Fruit fly (Drosophila melanogaster) whole organism, embryonic: Measurements from ENCODE around the gene Dad1.

Experiments
- Adf1 ChIP-seq: fragments of 200-800 bp; sonication (Bioruptor generic); IDR thresholded peaks from 2 replicates; pipeline ENCODE4 v1.3.6; 2022; ENCODE audit warnings: missing biosample characterization, missing genetic modification characterization
- C15 ChIP-seq: fragments of 200-800 bp; sonication (Bioruptor generic); IDR thresholded peaks from 3 replicates; pipeline ENCODE4 v1.3.6; 2022; ENCODE audit warnings: missing biosample characterization, missing genetic modification characterization
- CG10209 ChIP-seq: fragments of 200-800 bp; sonication (Bioruptor generic); optimal IDR thresholded peaks from 3 replicates; lab custom pipeline; 2017; ENCODE audit warnings: missing biosample characterization, mild to moderate bottlenecking, missing genetic modification characterization, missing genetic modification reagents
- CG10431 ChIP-seq: fragments of 200-800 bp; sonication (Bioruptor generic); optimal IDR thresholded peaks from 3 replicates; lab custom pipeline; 2018; ENCODE audit warnings: missing biosample characterization, mild to moderate bottlenecking, missing genetic modification characterization
- CG10654 ChIP-seq: fragments of 200-800 bp; sonication (Bioruptor generic); optimal IDR thresholded peaks from 2 replicates; lab custom pipeline; 2016; ENCODE audit warnings: missing biosample characterization, missing genetic modification characterization
- CG10979 ChIP-seq: fragments of 200-800 bp; sonication (Bioruptor generic); optimal IDR thresholded peaks from 2 replicates; lab custom pipeline; 2018; ENCODE audit warnings: missing biosample characterization, mild to moderate bottlenecking, missing genetic modification characterization, moderate library complexity
- CG11560 ChIP-seq: fragments of 200-800 bp; sonication (Bioruptor generic); IDR thresholded peaks from 3 replicates; pipeline ENCODE4 v1.3.6; 2022; ENCODE audit warnings: missing biosample characterization, missing genetic modification characterization
- CG11695 ChIP-seq: fragments of 200-800 bp; sonication (Bioruptor generic); IDR thresholded peaks from 3 replicates; pipeline ENCODE4 v1.3.6; 2022; ENCODE audit warnings: missing biosample characterization, missing genetic modification characterization
- CG11696 ChIP-seq: fragments of 200-800 bp; sonication (Bioruptor generic); IDR thresholded peaks from 2 replicates; pipeline ENCODE4 v1.3.6; 2022; ENCODE audit warnings: missing biosample characterization, missing genetic modification characterization
- CG12769 ChIP-seq: fragments of 200-800 bp; sonication (Bioruptor generic); optimal IDR thresholded peaks from 2 replicates; lab custom pipeline; 2019; ENCODE audit warnings: missing biosample characterization, mild to moderate bottlenecking, missing genetic modification characterization, moderate library complexity
- CG14860 ChIP-seq: fragments of 200-800 bp; sonication (Bioruptor generic); IDR thresholded peaks from 3 replicates; pipeline ENCODE4 v1.3.6; 2022; ENCODE audit warnings: missing biosample characterization, missing genetic modification characterization; ENCODE audit not compliant: partially characterized antibody
- CG15479 ChIP-seq: fragments of 200-800 bp; sonication (Bioruptor generic); optimal IDR thresholded peaks from 3 replicates; lab custom pipeline; 2019; ENCODE audit warnings: missing biosample characterization, mild to moderate bottlenecking, missing genetic modification characterization, moderate library complexity
- CG17186 ChIP-seq: fragments of 200-800 bp; sonication (Bioruptor generic); optimal IDR thresholded peaks from 3 replicates; lab custom pipeline; 2017; ENCODE audit warnings: missing biosample characterization, missing genetic modification reagents, missing genetic modification characterization
- CG17361 ChIP-seq: fragments of 200-800 bp; sonication (Bioruptor generic); IDR thresholded peaks from 3 replicates; pipeline ENCODE4 v1.3.6; 2022; ENCODE audit warnings: missing biosample characterization, missing genetic modification characterization
- CG18764 ChIP-seq: fragments of 200-800 bp; sonication (Bioruptor generic); optimal IDR thresholded peaks from 3 replicates; lab custom pipeline; 2016; ENCODE audit warnings: missing biosample characterization, missing genetic modification characterization
- CG2712 ChIP-seq: fragments of 200-800 bp; optimal IDR thresholded peaks from 3 replicates; lab custom pipeline; 2019; ENCODE audit warnings: missing biosample characterization, mild to moderate bottlenecking, missing genetic modification characterization, moderate library complexity
- CG33557 ChIP-seq: fragments of 200-800 bp; sonication (Bioruptor generic); optimal IDR thresholded peaks from 2 replicates; lab custom pipeline; 2019; ENCODE audit warnings: missing biosample characterization, mild to moderate bottlenecking, missing genetic modification characterization, moderate library complexity
- CG5953 ChIP-seq: fragments of 200-800 bp; sonication (Bioruptor generic); IDR thresholded peaks from 2 replicates; pipeline ENCODE4 v1.3.6; 2022; ENCODE audit warnings: missing biosample characterization, missing genetic modification characterization
- CG6765 ChIP-seq: fragments of 200-800 bp; sonication (Bioruptor generic); optimal IDR thresholded peaks from 3 replicates; lab custom pipeline; 2017; ENCODE audit warnings: missing biosample characterization, mild to moderate bottlenecking, missing genetic modification characterization
- CG7556 ChIP-seq: fragments of 200-800 bp; sonication (Bioruptor generic); optimal IDR thresholded peaks from 2 replicates; lab custom pipeline; 2017; ENCODE audit warnings: missing biosample characterization, mild to moderate bottlenecking, missing genetic modification characterization
- CG7928 ChIP-seq: fragments of 200-800 bp; sonication (Bioruptor generic); optimal IDR thresholded peaks from 2 replicates; lab custom pipeline; 2017; ENCODE audit warnings: missing biosample characterization, mild to moderate bottlenecking, missing genetic modification characterization
- CG8388 ChIP-seq: fragments of 200-800 bp; sonication (Bioruptor generic); optimal IDR thresholded peaks from 2 replicates; lab custom pipeline; 2019; ENCODE audit warnings: missing biosample characterization, mild to moderate bottlenecking, missing genetic modification characterization, moderate library complexity
- CG9727 ChIP-seq: fragments of 200-800 bp; sonication (Bioruptor generic); optimal IDR thresholded peaks from 3 replicates; lab custom pipeline; 2017; ENCODE audit warnings: missing biosample characterization, mild to moderate bottlenecking, missing genetic modification characterization
- Camta ChIP-seq: fragments of 200-800 bp; sonication (Bioruptor generic); optimal IDR thresholded peaks from 2 replicates; lab custom pipeline; 2016; ENCODE audit warnings: missing biosample characterization, missing genetic modification characterization
- Hr51 ChIP-seq, 2 experiments: fragments of 200-800 bp; sonication (Bioruptor generic); optimal IDR thresholded peaks; 2 replicates in 1 of 2; 3 replicates in 1 of 2; lab custom pipeline; 2016 to 2018; ENCODE audit warnings: missing biosample characterization in 2 of 2, missing genetic modification characterization in 2 of 2, mild to moderate bottlenecking in 1 of 2, moderate library complexity in 1 of 2
- MBD-R2 ChIP-seq: fragments of 200-800 bp; sonication (Bioruptor generic); IDR thresholded peaks from 2 replicates; pipeline ENCODE4 v1.3.6; 2022; ENCODE audit warnings: missing biosample characterization, missing genetic modification characterization
- MESR4 ChIP-seq: fragments of 200-800 bp; sonication (Bioruptor generic); optimal IDR thresholded peaks from 2 replicates; lab custom pipeline; 2018; ENCODE audit warnings: missing biosample characterization, mild to moderate bottlenecking, missing genetic modification characterization, moderate library complexity
- MTF-1 ChIP-seq: fragments of 200-800 bp; sonication (Bioruptor generic); optimal IDR thresholded peaks from 2 replicates; lab custom pipeline; 2018; ENCODE audit warnings: missing biosample characterization, mild to moderate bottlenecking, missing genetic modification characterization, borderline replicate concordance
- NC2α ChIP-seq: fragments of 200-800 bp; sonication (Bioruptor generic); optimal IDR thresholded peaks from 2 replicates; lab custom pipeline; 2016; ENCODE audit warnings: missing biosample characterization, missing genetic modification characterization
- Oli ChIP-seq: fragments of 200-800 bp; sonication (Bioruptor generic); optimal IDR thresholded peaks from 2 replicates; lab custom pipeline; 2018; ENCODE audit warnings: missing biosample characterization, mild to moderate bottlenecking, missing genetic modification characterization, moderate library complexity
- PHDP ChIP-seq: fragments of 200-800 bp; sonication (Bioruptor generic); optimal IDR thresholded peaks from 3 replicates; lab custom pipeline; 2018; ENCODE audit warnings: missing biosample characterization, mild to moderate bottlenecking, missing genetic modification characterization, moderate library complexity
- Ptx1 ChIP-seq: fragments of 200-800 bp; sonication (Bioruptor generic); IDR thresholded peaks from 2 replicates; pipeline ENCODE4 v1.3.6; 2022; ENCODE audit warnings: missing biosample characterization, missing genetic modification characterization
- TFAM ChIP-seq: fragments of 200-800 bp; sonication (Bioruptor generic); optimal IDR thresholded peaks from 2 replicates; lab custom pipeline; 2017; ENCODE audit warnings: missing biosample characterization, missing genetic modification characterization, inconsistent platforms
- Trl ChIP-seq, 3 experiments: fragments of >200 bp in 2 of 3; fragments of 200-800 bp in 1 of 3; sonication (Bioruptor generic) in 1 of 3; optimal IDR thresholded peaks; 2 replicates in 1 of 3; 3 replicates in 2 of 3; lab custom pipeline; 2016 to 2017; ENCODE audit warnings: missing biosample characterization in 1 of 3, missing genetic modification characterization in 1 of 3
- bab2 ChIP-seq: fragments of 200-800 bp; sonication (Bioruptor generic); optimal IDR thresholded peaks from 2 replicates; lab custom pipeline; 2016; ENCODE audit warnings: missing biosample characterization, missing genetic modification characterization
- ewg ChIP-seq: fragments of 200-800 bp; sonication (Bioruptor generic); optimal IDR thresholded peaks from 3 replicates; lab custom pipeline; 2017; ENCODE audit warnings: mild to moderate bottlenecking, missing biosample characterization, missing genetic modification reagents, missing genetic modification characterization
- fd96Cb ChIP-seq: fragments of 200-800 bp; sonication (Bioruptor generic); optimal IDR thresholded peaks from 2 replicates; lab custom pipeline; 2018; ENCODE audit warnings: missing biosample characterization, mild to moderate bottlenecking, missing genetic modification characterization, moderate library complexity
- fu2 ChIP-seq: fragments of 200-800 bp; sonication (Bioruptor generic); optimal IDR thresholded peaks from 2 replicates; lab custom pipeline; 2016; ENCODE audit warnings: missing biosample characterization, missing genetic modification characterization
- gsb ChIP-seq: fragments of 200-800 bp; sonication (Bioruptor generic); IDR thresholded peaks from 2 replicates; pipeline ENCODE4 v1.3.6; 2022; ENCODE audit warnings: missing biosample characterization, missing genetic modification characterization
- lab ChIP-seq: fragments of 200-800 bp; sonication (Bioruptor generic); optimal IDR thresholded peaks from 3 replicates; lab custom pipeline; 2017; ENCODE audit warnings: missing biosample characterization, missing genetic modification characterization, mild to moderate bottlenecking, moderate library complexity, missing genetic modification reagents
- nmo ChIP-seq: fragments of 200-800 bp; sonication (Bioruptor generic); optimal IDR thresholded peaks from 2 replicates; lab custom pipeline; 2018; ENCODE audit warnings: missing biosample characterization, mild to moderate bottlenecking, missing genetic modification characterization, moderate library complexity
- row ChIP-seq: fragments of 200-800 bp; sonication (Bioruptor generic); IDR thresholded peaks from 3 replicates; pipeline ENCODE4 v1.3.6; 2022; ENCODE audit warnings: missing biosample characterization, missing genetic modification characterization
- slou ChIP-seq: fragments of 200-800 bp; sonication (Bioruptor generic); optimal IDR thresholded peaks from 3 replicates; lab custom pipeline; 2016; ENCODE audit warnings: missing biosample characterization, missing genetic modification characterization
- tin ChIP-seq: fragments of 200-800 bp; sonication (Bioruptor generic); optimal IDR thresholded peaks from 3 replicates; lab custom pipeline; 2016; ENCODE audit warnings: missing biosample characterization, missing genetic modification characterization
- unpg ChIP-seq: fragments of 200-800 bp; sonication (Bioruptor generic); optimal IDR thresholded peaks from 3 replicates; lab custom pipeline; 2018; ENCODE audit warnings: missing biosample characterization, mild to moderate bottlenecking, missing genetic modification characterization, moderate library complexity
- vvl ChIP-seq: fragments of 200-800 bp; sonication (Bioruptor generic); IDR thresholded peaks from 2 replicates; pipeline ENCODE4 v1.3.6; 2022; ENCODE audit warnings: missing biosample characterization, missing genetic modification characterization
- wek ChIP-seq: fragments of 200-800 bp; sonication (Bioruptor generic); optimal IDR thresholded peaks from 3 replicates; lab custom pipeline; 2018; ENCODE audit warnings: missing biosample characterization, mild to moderate bottlenecking, missing genetic modification characterization, moderate library complexity

Dad1 gene

dm6 chr2L:8414887-8415883 lies 31.2 kb upstream of the Dad1 start, which contains the start of the genes CG13398 and Akap200 (continued):
- TF ChIP-seq CG10431 (no peak), Trl (optimal IDR thresholded peaks at IDR 0.05; lab: Kevin White, UChicago) (no peak), Trl (GFP tag; optimal IDR thresholded peaks at IDR 0.05; lab: Kevin White, UChicago) (no peak), Ptx1 (0 out of 2 replicates have a peak, but pooled peaks have one; percentile 32), CG11560 (tag; lab: Robert Waterston, UW) (no peak), CG2712 (peak; percentile 56), CG5953 (0 out of 2 replicates have a peak, but pooled peaks have one; percentile 29), TFAM (no peak), lab (GFP tag; lab: Kevin White, UChicago) (no peak), MBD-R2 (GFP tag; lab: Robert Waterston, UW) (peak; percentile 58), vvl (GFP tag; lab: Robert Waterston, UW) (no peak; the same call in none of the 2 replicates), bab2 (GFP tag; lab: Kevin White, UChicago) (no peak), NC2α (GFP tag; lab: Kevin White, UChicago) (no peak), Oli (tag; lab: Kevin White, UChicago) (no peak), MESR4 (peak; percentile 92), fd96Cb (tag; lab: Kevin White, UChicago) (peak; percentile 36), slou (GFP tag; lab: Kevin White, UChicago) (no peak), CG17186 (GFP tag; lab: Kevin White, UChicago) (no peak), row (GFP tag; lab: Robert Waterston, UW) (peak; percentile 71), C15 (GFP tag; lab: Robert Waterston, UW) (no peak), CG7556 (GFP tag; lab: Kevin White, UChicago) (no peak), CG18764 (GFP tag; lab: Kevin White, UChicago) (no peak), CG7928 (peak; percentile 55), gsb (GFP tag; lab: Robert Waterston, UW) (no peak), MTF-1 (GFP tag; lab: Kevin White, UChicago) (peak; percentile 14), CG33557 (GFP tag; lab: Kevin White, UChicago) (peak; percentile 6), ewg (GFP tag; lab: Kevin White, UChicago) (no peak), CG10209 (peak; percentile 38), Adf1 (GFP tag; lab: Robert Waterston, UW) (no peak), wek (GFP tag; lab: Kevin White, UChicago) (no peak), nmo (GFP tag; lab: Kevin White, UChicago) (peak; percentile 62), CG11696 (no peak), CG12769 (tag; lab: Kevin White, UChicago) (no peak), unpg (GFP tag; lab: Kevin White, UChicago) (no peak), CG8388 (no peak), tin (GFP tag; lab: Kevin White, UChicago) (no peak), CG15479 (GFP tag; lab: Kevin White, UChicago) (peak; percentile 20), PHDP (no peak), fu2 (no peak), Camta (GFP tag; lab: Kevin White, UChicago) (no peak), CG10979 (tag; lab: Kevin White, UChicago) (no peak), CG11695 (GFP tag; lab: Robert Waterston, UW) (no peak), CG6765 (GFP tag; lab: Kevin White, UChicago) (no peak), CG10654 (GFP tag; lab: Kevin White, UChicago) (no peak), CG9727 (GFP tag; lab: Kevin White, UChicago) (peak; percentile 38), CG14860 (no peak), Hr51 (GFP tag; optimal IDR thresholded peaks at IDR 0.05; lab: Kevin White, UChicago) (no peak), CG17361 (peak; percentile 76)
